Worm (Caenorhabditis elegans) whole organism, L1 larva: ENCODE data around the gene srx-66.
A peak's percentile ranks its signal among the peaks of the same experiment; 100 is the strongest.

Experiments
- C04F5.9 ChIP-seq: sonication (generic microtip); optimal IDR thresholded peaks from 2 replicates; lab custom pipeline; 2016; ENCODE audit warnings: missing genetic modification characterization, missing compliant biosample characterization
- C34B4.2 ChIP-seq: sonication (generic microtip); optimal IDR thresholded peaks from 2 replicates; lab custom pipeline; 2017; ENCODE audit warnings: mild to moderate bottlenecking, missing genetic modification characterization, missing compliant biosample characterization
- Y116A8C.19 ChIP-seq: sonication (generic microtip); optimal IDR thresholded peaks from 2 replicates; lab custom pipeline; 2016; ENCODE audit warnings: missing compliant biosample characterization, missing genetic modification characterization, borderline replicate concordance
- alr-1 ChIP-seq: fragments of 200-800 bp; sonication (Bioruptor generic); optimal IDR thresholded peaks from 2 replicates; lab custom pipeline; 2018; ENCODE audit warnings: borderline replicate concordance, mild to moderate bottlenecking, missing genetic modification characterization, missing compliant biosample characterization
- ama-1 ChIP-seq: fragments of 150-350 bp; optimal IDR thresholded peaks from 2 replicates; lab custom pipeline; 2014
- blmp-1 ChIP-seq: fragments of 150-350 bp; optimal IDR thresholded peaks from 2 replicates; lab custom pipeline; 2014; ENCODE audit warnings: missing biosample characterization, missing genetic modification characterization
- ceh-90 ChIP-seq: sonication (generic microtip); optimal IDR thresholded peaks from 2 replicates; lab custom pipeline; 2016; ENCODE audit warnings: missing genetic modification characterization, missing compliant biosample characterization
- dpl-1 ChIP-seq, 3 experiments: fragments of 150-350 bp in 2 of 3; sonication (generic microtip) in 1 of 3; optimal IDR thresholded peaks; 2 replicates each; lab custom pipeline; 2014 to 2017; ENCODE audit warnings: missing biosample characterization in 3 of 3, missing genetic modification characterization in 3 of 3, missing genetic modification reagents in 3 of 3
- dsc-1 ChIP-seq: sonication (generic microtip); optimal IDR thresholded peaks from 2 replicates; lab custom pipeline; 2016; ENCODE audit warnings: mild to moderate bottlenecking, missing genetic modification characterization, missing compliant biosample characterization
- egl-13 ChIP-seq: sonication (generic microtip); optimal IDR thresholded peaks from 2 replicates; lab custom pipeline; 2016; ENCODE audit warnings: missing genotype, missing genetic modification reagents, missing genetic modification characterization, missing compliant biosample characterization
- egl-27 ChIP-seq, 2 experiments: fragments of 150-350 bp in 1 of 2; sonication (generic microtip); optimal IDR thresholded peaks; 3 replicates each; lab custom pipeline; 2017 to 2018; ENCODE audit warnings: missing biosample characterization in 2 of 2, missing genetic modification characterization in 2 of 2, missing genetic modification reagents in 2 of 2
- elt-3 ChIP-seq, 6 experiments: fragments of 150-350 bp in 1 of 6; sonication (generic microtip); optimal IDR thresholded peaks; 2 replicates each; lab custom pipeline; 2017 to 2018; ENCODE audit warnings: missing biosample characterization in 6 of 6, missing genetic modification characterization in 6 of 6, inconsistent platforms in 1 of 6
- ets-5 ChIP-seq: fragments of 200-800 bp; sonication (Bioruptor generic); IDR thresholded peaks from 2 replicates; pipeline ENCODE4 v1.3.6; 2022; ENCODE audit warnings: missing genetic modification characterization, missing compliant biosample characterization
- fkh-8 ChIP-seq: sonication (generic microtip); optimal IDR thresholded peaks from 2 replicates; lab custom pipeline; 2016; ENCODE audit warnings: mild to moderate bottlenecking, missing genetic modification characterization, missing compliant biosample characterization
- hlh-17 ChIP-seq: fragments of 200-800 bp; sonication (Bioruptor generic); optimal IDR thresholded peaks from 2 replicates; lab custom pipeline; 2018; ENCODE audit warnings: missing genetic modification characterization, mild to moderate bottlenecking, missing compliant biosample characterization, moderate library complexity, borderline replicate concordance
- irx-1 ChIP-seq: sonication (generic microtip); optimal IDR thresholded peaks from 2 replicates; lab custom pipeline; 2016; ENCODE audit warnings: missing genetic modification characterization, missing compliant biosample characterization
- isw-1 ChIP-seq: fragments of 200-800 bp; sonication (Bioruptor generic); IDR thresholded peaks from 2 replicates; pipeline ENCODE4 v1.3.6; 2022; ENCODE audit warnings: missing genetic modification characterization, missing compliant biosample characterization
- jun-1 ChIP-seq: fragments of 150-350 bp; optimal IDR thresholded peaks from 2 replicates; lab custom pipeline; 2014; ENCODE audit warnings: missing biosample characterization, missing genetic modification reagents, missing genetic modification characterization
- lin-15B ChIP-seq: fragments of 150-350 bp; sonication (generic microtip); optimal IDR thresholded peaks from 3 replicates; lab custom pipeline; 2014; ENCODE audit warnings: missing biosample characterization, missing genetic modification characterization
- lin-39 ChIP-seq: fragments of 150-350 bp; optimal IDR thresholded peaks from 2 replicates; lab custom pipeline; 2014; ENCODE audit warnings: missing biosample characterization, missing genetic modification reagents, missing genetic modification characterization
- lsy-2 ChIP-seq, 2 experiments: fragments of 150-350 bp; optimal IDR thresholded peaks; 2 replicates each; lab custom pipeline; 2014; ENCODE audit warnings: missing biosample characterization in 2 of 2, missing genetic modification characterization in 2 of 2
- mab-9 ChIP-seq: fragments of 200-800 bp; sonication (Bioruptor generic); IDR thresholded peaks from 2 replicates; pipeline ENCODE4 v1.3.6; 2022; ENCODE audit warnings: missing genetic modification reagents, missing genetic modification characterization, missing compliant biosample characterization
- nhr-20 ChIP-seq: sonication (generic microtip); optimal IDR thresholded peaks from 2 replicates; lab custom pipeline; 2016; ENCODE audit warnings: mild to moderate bottlenecking, missing genetic modification characterization, missing compliant biosample characterization
- nhr-237 ChIP-seq: fragments of 150-350 bp; optimal IDR thresholded peaks from 2 replicates; lab custom pipeline; 2014; ENCODE audit warnings: missing biosample characterization, missing genetic modification characterization
- nhr-28 ChIP-seq: fragments of 150-350 bp; optimal IDR thresholded peaks from 2 replicates; lab custom pipeline; 2014; ENCODE audit warnings: missing biosample characterization, missing genetic modification characterization
- nhr-47 ChIP-seq: sonication (generic microtip); optimal IDR thresholded peaks from 2 replicates; lab custom pipeline; 2016; ENCODE audit warnings: mild to moderate bottlenecking, missing genetic modification characterization, moderate library complexity, missing compliant biosample characterization
- nhr-71 ChIP-seq: sonication (generic microtip); optimal IDR thresholded peaks from 2 replicates; lab custom pipeline; 2016; ENCODE audit warnings: mild to moderate bottlenecking, missing genetic modification characterization, moderate library complexity, missing compliant biosample characterization
- nhr-76 ChIP-seq: sonication (generic microtip); optimal IDR thresholded peaks from 2 replicates; lab custom pipeline; 2017; ENCODE audit warnings: missing biosample characterization, missing genetic modification characterization
- nhr-77 ChIP-seq: fragments of 150-350 bp; optimal IDR thresholded peaks from 2 replicates; lab custom pipeline; 2014; ENCODE audit warnings: missing biosample characterization, missing genetic modification characterization
- nhr-85 ChIP-seq: sonication (generic microtip); peaks from one replicate; lab custom pipeline; 2016; ENCODE audit warnings: missing genetic modification characterization, inconsistent platforms, missing compliant biosample characterization
- pax-3 ChIP-seq: fragments of 200-800 bp; sonication (Bioruptor generic); optimal IDR thresholded peaks from 2 replicates; lab custom pipeline; 2018; ENCODE audit warnings: mild to moderate bottlenecking, missing genetic modification characterization, moderate library complexity, missing compliant biosample characterization
- pqm-1 ChIP-seq: sonication (generic microtip); optimal IDR thresholded peaks from 3 replicates; lab custom pipeline; 2017; ENCODE audit warnings: missing biosample characterization, missing genetic modification characterization
- rnt-1 ChIP-seq: sonication (generic microtip); optimal IDR thresholded peaks from 2 replicates; lab custom pipeline; 2016; ENCODE audit warnings: mild to moderate bottlenecking, missing genetic modification characterization, moderate library complexity, missing compliant biosample characterization
- skn-1 ChIP-seq: fragments of 150-350 bp; optimal IDR thresholded peaks from 2 replicates; lab custom pipeline; 2014; ENCODE audit warnings: missing biosample characterization, missing genetic modification characterization
- snpc-4 ChIP-seq: fragments of 150-350 bp; optimal IDR thresholded peaks from 2 replicates; lab custom pipeline; 2014; ENCODE audit warnings: missing biosample characterization, missing genetic modification characterization
- snu-23 ChIP-seq: sonication (generic microtip); optimal IDR thresholded peaks from 2 replicates; lab custom pipeline; 2016; ENCODE audit warnings: missing genetic modification characterization, missing compliant biosample characterization
- sptf-1 ChIP-seq: fragments of 150-350 bp; optimal IDR thresholded peaks from 2 replicates; lab custom pipeline; 2014; ENCODE audit warnings: missing biosample characterization, missing genetic modification characterization
- sup-37 ChIP-seq: fragments of 200-800 bp; sonication (Bioruptor generic); optimal IDR thresholded peaks from 2 replicates; lab custom pipeline; 2018; ENCODE audit warnings: mild to moderate bottlenecking, missing genetic modification characterization, missing compliant biosample characterization
- swsn-7 ChIP-seq: sonication (generic microtip); optimal IDR thresholded peaks from 2 replicates; lab custom pipeline; 2016; ENCODE audit warnings: missing genetic modification characterization, missing compliant biosample characterization
- tbx-2 ChIP-seq: sonication (generic microtip); optimal IDR thresholded peaks from 2 replicates; lab custom pipeline; 2016; ENCODE audit warnings: missing genetic modification characterization, missing compliant biosample characterization
- tlp-1 ChIP-seq: fragments of 150-350 bp; optimal IDR thresholded peaks from 2 replicates; lab custom pipeline; 2014; ENCODE audit warnings: missing biosample characterization, missing genetic modification characterization
- unc-130 ChIP-seq: fragments of 150-350 bp; optimal IDR thresholded peaks from 2 replicates; lab custom pipeline; 2017; ENCODE audit warnings: missing biosample characterization, missing genetic modification characterization, inconsistent platforms
- unc-30 ChIP-seq: sonication (generic microtip); optimal IDR thresholded peaks from 2 replicates; lab custom pipeline; 2017; ENCODE audit warnings: missing biosample characterization, missing genetic modification characterization
- unc-98 ChIP-seq: fragments of 200-800 bp; sonication (Bioruptor generic); IDR thresholded peaks from 2 replicates; pipeline ENCODE4 v1.3.6; 2022; ENCODE audit warnings: missing genetic modification characterization, missing compliant biosample characterization
- vab-15 ChIP-seq: sonication (generic microtip); optimal IDR thresholded peaks from 2 replicates; lab custom pipeline; 2017; ENCODE audit warnings: missing genotype, mild to moderate bottlenecking, missing genetic modification characterization, missing compliant biosample characterization
- xbp-1 ChIP-seq: sonication (generic microtip); optimal IDR thresholded peaks from 2 replicates; lab custom pipeline; 2016; ENCODE audit warnings: missing genetic modification characterization, missing compliant biosample characterization
- zip-4 ChIP-seq: fragments of 200-800 bp; sonication (Bioruptor generic); optimal IDR thresholded peaks from 2 replicates; lab custom pipeline; 2018; ENCODE audit warnings: mild to moderate bottlenecking, missing genetic modification characterization, moderate library complexity, missing compliant biosample characterization

Gene srx-66

DNA sequence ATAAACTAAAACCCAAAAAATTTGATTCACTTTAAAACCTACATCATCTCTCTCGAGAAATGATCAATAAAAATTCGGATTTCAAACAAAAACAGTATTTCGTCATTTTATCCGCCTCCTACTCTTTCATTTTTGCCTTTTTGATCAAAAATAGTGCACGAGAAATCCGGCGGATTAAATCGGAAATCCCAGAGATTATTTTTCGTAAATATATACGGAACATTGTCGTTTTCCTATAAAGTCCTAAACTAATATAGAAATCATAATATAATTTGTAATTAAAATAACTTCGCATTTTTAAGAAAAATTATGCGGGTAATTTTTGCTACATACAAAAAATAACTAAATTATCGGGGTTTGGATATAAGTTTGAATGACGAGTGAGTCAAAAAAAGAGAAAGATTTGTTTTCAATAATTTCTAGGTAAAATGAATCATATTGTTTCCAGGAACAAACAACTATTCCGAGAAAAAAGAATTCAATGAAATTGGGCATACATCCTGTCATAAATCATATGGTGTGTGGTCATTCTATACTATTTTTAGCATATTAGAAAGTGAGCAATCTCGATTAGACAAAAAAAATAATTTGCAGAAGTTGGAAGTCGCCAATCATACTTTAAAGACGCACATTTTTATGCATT lies 45.2 kb upstream of the srx-66 start, which contains the start of gene nhr-158 (continued):
- TF ChIP-seq lin-39 (tag; lab: Kevin White, UChicago) (no peak), sptf-1 (tag; lab: Kevin White, UChicago) (no peak), egl-27 (tag; optimal IDR thresholded peaks at IDR 0.05; lab: Kevin White, UChicago) (no peak), jun-1 (tag; lab: Kevin White, UChicago) (no peak), egl-13 (tag; lab: Kevin White, UChicago) (no peak), C34B4.2 (no peak), snpc-4 (tag; lab: Kevin White, UChicago) (no peak), dsc-1 (tag; lab: Kevin White, UChicago) (peak; percentile 94), tbx-2 (no peak), Y116A8C.19 (tag; lab: Kevin White, UChicago) (no peak), dpl-1 (GFP tag; optimal IDR thresholded peaks at IDR 0.05; lab: Kevin White, UChicago) (no peak), hlh-17 (no peak), nhr-77 (tag; lab: Kevin White, UChicago) (no peak), unc-130 (no peak), nhr-20 (peak; percentile 32), nhr-85 (no peak), xbp-1 (tag; lab: Kevin White, UChicago) (no peak), ets-5 (GFP tag; lab: Robert Waterston, UW) (no peak), irx-1 (tag; lab: Kevin White, UChicago) (no peak), mab-9 (GFP tag; lab: Robert Waterston, UW) (no peak), nhr-28 (tag; lab: Kevin White, UChicago) (no peak), unc-30 (no peak), pax-3 (tag; lab: Kevin White, UChicago) (peak; percentile 36), ceh-90 (no peak), swsn-7 (tag; lab: Kevin White, UChicago) (peak; percentile 18), alr-1 (tag; lab: Kevin White, UChicago) (no peak), lin-15B (no peak), tlp-1 (tag; lab: Kevin White, UChicago) (no peak), rnt-1 (tag; lab: Kevin White, UChicago) (no peak), snu-23 (GFP tag; lab: Kevin White, UChicago) (no peak), sup-37 (no peak), blmp-1 (tag; lab: Kevin White, UChicago) (no peak), nhr-237 (tag; lab: Kevin White, UChicago) (no peak)

DNA sequence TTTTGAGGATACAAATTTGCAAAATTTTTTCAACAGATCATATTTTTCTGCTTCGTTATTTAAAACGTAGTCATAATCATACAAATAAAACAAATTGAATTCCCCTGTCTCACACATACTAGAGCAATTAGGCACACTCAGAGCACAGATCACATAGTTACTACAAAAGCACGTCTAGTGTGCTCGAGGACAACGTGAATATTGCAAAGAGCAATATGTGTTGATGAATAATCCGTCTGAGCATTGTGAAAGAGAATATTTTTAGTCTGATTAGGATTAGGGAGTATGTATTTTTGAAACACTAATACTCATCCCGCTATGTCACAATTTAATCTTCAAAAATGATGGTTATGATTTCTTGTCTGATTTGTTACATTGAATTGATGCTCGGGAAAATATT lies 42.1 kb upstream of the srx-66 start:
- TF ChIP-seq pax-3 (tag; lab: Kevin White, UChicago): peak; percentile 14
- TF ChIP-seq nhr-76 (tag; lab: Kevin White, UChicago): no peak
- peak; percentile 5 for TF ChIP-seq nhr-71
- no peak for TF ChIP-seq unc-98 (GFP tag; lab: Robert Waterston, UW)
- no peak for TF ChIP-seq rnt-1 (tag; lab: Kevin White, UChicago)
- TF ChIP-seq Y116A8C.19 (tag; lab: Kevin White, UChicago): no peak
- TF ChIP-seq snu-23 (GFP tag; lab: Kevin White, UChicago): no peak
- peak; percentile 13 for TF ChIP-seq nhr-47 (tag; lab: Kevin White, UChicago)
- no peak for TF ChIP-seq nhr-85
- TF ChIP-seq hlh-17: no peak
- TF ChIP-seq skn-1: no peak
- no peak for TF ChIP-seq lin-15B
- no peak for TF ChIP-seq nhr-77 (tag; lab: Kevin White, UChicago)
- peak; percentile 75 for TF ChIP-seq fkh-8
- peak; percentile 85 for TF ChIP-seq dsc-1 (tag; lab: Kevin White, UChicago)

DNA sequence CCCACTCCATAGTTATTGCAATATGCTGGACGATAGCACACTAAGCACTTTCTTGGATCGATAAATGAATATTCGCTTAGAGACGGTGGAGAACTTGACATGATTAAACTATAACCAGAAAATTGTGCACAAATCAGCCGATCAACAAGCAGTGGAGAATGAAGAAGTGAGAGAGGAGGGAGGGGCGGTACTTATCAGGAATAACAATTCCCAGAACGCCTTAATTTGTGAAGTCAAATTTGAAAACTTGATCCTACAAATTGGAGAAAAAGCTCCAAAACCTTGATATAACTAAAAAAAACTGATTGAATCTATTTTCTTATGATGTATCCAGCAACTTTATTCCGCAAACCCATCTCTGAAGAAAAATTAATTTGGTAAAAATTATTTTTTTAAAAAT lies 41.2 kb upstream of the srx-66 start, which contains the start of gene nhr-159:
Gene nhr-159 (minus strand): TSS at position 101 of the 400 bp plus-strand sequence.
- no peak for TF ChIP-seq unc-98 (GFP tag; lab: Robert Waterston, UW)
- TF ChIP-seq pqm-1 (tag; lab: Kevin White, UChicago): no peak
- no peak for TF ChIP-seq ama-1
- TF ChIP-seq nhr-28 (tag; lab: Kevin White, UChicago): no peak
- TF ChIP-seq zip-4: no peak
- TF ChIP-seq mab-9 (GFP tag; lab: Robert Waterston, UW): no peak
- no peak for TF ChIP-seq vab-15
- TF ChIP-seq xbp-1 (tag; lab: Kevin White, UChicago): no peak
- no peak for TF ChIP-seq lsy-2 (tag; optimal IDR thresholded peaks at IDR 0.05; lab: Kevin White, UChicago)
- TF ChIP-seq elt-3 (tag; optimal IDR thresholded peaks at IDR 0.05; lab: Kevin White, UChicago): no peak
- TF ChIP-seq rnt-1 (tag; lab: Kevin White, UChicago): no peak
- TF ChIP-seq sptf-1 (tag; lab: Kevin White, UChicago): no peak
- TF ChIP-seq C04F5.9 (tag; lab: Kevin White, UChicago): no peak
- no peak for TF ChIP-seq isw-1 (GFP tag; lab: Robert Waterston, UW)
